Worm (Caenorhabditis elegans) whole organism, L3 larva: ENCODE results near the gene C16D9.4.

Experiments used
- egl-27 ChIP-seq: sonication (generic microtip); optimal IDR thresholded peaks from 4 replicates; lab custom pipeline; 2017; ENCODE audit warnings: missing biosample characterization, missing genetic modification reagents, missing genetic modification characterization
- nhr-237 ChIP-seq: fragments of 150-350 bp; optimal IDR thresholded peaks from 2 replicates; lab custom pipeline; 2014; ENCODE audit warnings: missing biosample characterization, missing genetic modification characterization
- tbx-2 ChIP-seq: sonication (generic microtip); optimal IDR thresholded peaks from 2 replicates; lab custom pipeline; 2016; ENCODE audit warnings: mild to moderate bottlenecking, missing genetic modification characterization, missing compliant biosample characterization
- unc-62 ChIP-seq: fragments of 150-350 bp; sonication (generic microtip); optimal IDR thresholded peaks from 4 replicates; lab custom pipeline; 2014; ENCODE audit warnings: missing biosample characterization, missing genetic modification reagents, missing genetic modification characterization

DNA sequence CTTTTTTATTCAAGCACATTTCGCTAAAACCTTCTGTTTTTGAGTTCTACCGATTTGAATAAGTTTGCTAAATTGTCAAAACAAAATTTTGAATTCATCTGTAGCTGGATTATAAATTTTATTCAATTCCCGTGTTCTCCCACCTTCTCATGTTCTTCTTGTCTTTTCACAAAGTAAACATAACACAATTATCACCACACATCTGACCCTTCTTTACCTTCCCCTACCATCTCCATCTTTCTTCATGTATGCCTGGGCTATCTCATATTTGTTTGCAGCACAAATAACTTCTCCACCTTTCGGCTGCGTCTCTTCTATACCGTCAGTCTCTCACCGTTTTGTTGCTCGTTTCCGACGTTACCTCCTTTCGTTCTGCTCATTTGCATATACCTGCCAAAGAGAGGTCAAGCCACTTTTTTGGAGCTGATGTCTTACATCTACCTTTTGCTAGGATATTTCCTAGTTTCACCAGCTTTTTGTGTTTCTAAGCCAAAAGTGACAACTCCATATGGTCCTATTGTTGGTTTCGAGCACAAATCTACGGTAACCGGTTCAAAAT lies 39.5 kb downstream of the C16D9.4 start, which contains the start of gene cest-17:
- TF ChIP-seq unc-62 (GFP tag; lab: Kevin White, UChicago), result no peak
- no peak for TF ChIP-seq tbx-2 (tag; lab: Kevin White, UChicago)
- TF ChIP-seq nhr-237, result no peak
- TF ChIP-seq egl-27 (tag; lab: Kevin White, UChicago), result no peak
